Worm (Caenorhabditis elegans) whole organism, midembryonic: ENCODE data around the gene dcaf-13.

ENCODE experiments used
- flt-1 ChIP-seq: fragments of 200-800 bp; sonication (Bioruptor generic); IDR thresholded peaks from 2 replicates; pipeline ENCODE4 v1.3.6; 2022; ENCODE audit warnings: missing genetic modification characterization, missing compliant biosample characterization
- klf-2 ChIP-seq: fragments of 200-800 bp; sonication (Bioruptor generic); conservative IDR thresholded peaks from 2 replicates; pipeline ENCODE4 v1.3.6; 2022; ENCODE audit warnings: missing genetic modification reagents, missing genetic modification characterization, missing compliant biosample characterization
- med-1 ChIP-seq: sonication (generic microtip); optimal IDR thresholded peaks from 2 replicates; lab custom pipeline; 2017; ENCODE audit warnings: missing genetic modification characterization, mild to moderate bottlenecking, missing compliant biosample characterization, antibody characterized with exemption, missing genetic modification reagents; ENCODE audit not compliant: insufficient read depth
- ref-1 ChIP-seq: fragments of 200-800 bp; sonication (Bioruptor generic); conservative IDR thresholded peaks from 2 replicates; pipeline ENCODE4 v1.3.6; 2022; ENCODE audit warnings: missing genetic modification reagents, missing genetic modification characterization, missing compliant biosample characterization
- tab-1 ChIP-seq: fragments of 200-800 bp; sonication (Bioruptor generic); IDR thresholded peaks from 2 replicates; pipeline ENCODE4 v1.3.6; 2022; ENCODE audit warnings: missing genetic modification characterization, missing compliant biosample characterization
- ztf-29 ChIP-seq: fragments of 200-800 bp; sonication (Bioruptor generic); IDR thresholded peaks from 2 replicates; pipeline ENCODE4 v1.3.6; 2022; ENCODE audit warnings: missing genetic modification reagents, missing genetic modification characterization, missing compliant biosample characterization

DNA sequence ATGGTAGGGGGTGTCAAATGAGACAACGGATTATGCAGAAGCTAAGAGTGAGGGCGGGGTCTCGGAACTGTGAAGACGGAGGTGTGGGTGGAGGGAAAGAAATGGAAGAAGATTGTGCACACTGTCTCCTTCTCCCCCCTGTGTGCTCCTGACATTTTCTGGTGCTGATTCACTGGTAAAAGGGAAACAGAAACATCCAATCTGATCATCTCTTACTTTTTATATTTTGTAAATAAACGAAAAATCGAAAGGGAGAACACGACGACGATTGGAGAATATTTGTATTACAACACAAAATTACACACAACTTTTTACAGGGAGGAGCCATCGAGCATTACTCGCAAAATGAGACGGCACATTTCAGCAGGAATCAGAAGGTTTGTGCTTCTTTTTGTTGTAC, 41.4 kb downstream of the dcaf-13 start, which contains the start of gene fkh-6:
- TF ChIP-seq ztf-29 (GFP tag; lab: Robert Waterston, UW) (no peak), med-1 (GFP tag; lab: Kevin White, UChicago) (no peak), ref-1 (no peak), flt-1 (GFP tag; lab: Robert Waterston, UW) (no peak), tab-1 (GFP tag; lab: Robert Waterston, UW) (no peak), klf-2 (GFP tag; lab: Robert Waterston, UW) (no peak)
